Fruit fly (Drosophila melanogaster) whole organism: ENCODE measurements around the gene CG9114.

Source experiments
- CG8478 ChIP-seq: fragments of >200 bp; optimal IDR thresholded peaks from 2 replicates; lab custom pipeline; 2018; ENCODE audit warnings: inconsistent platforms
- Dll ChIP-seq: fragments of >200 bp; optimal IDR thresholded peaks from 2 replicates; lab custom pipeline; 2017
- pan ChIP-seq: fragments of >200 bp; optimal IDR thresholded peaks from 2 replicates; lab custom pipeline; 2017
- psq ChIP-seq: fragments of >200 bp; optimal IDR thresholded peaks from 2 replicates; lab custom pipeline; 2017
- usp ChIP-seq: fragments of >200 bp; optimal IDR thresholded peaks from 2 replicates; lab custom pipeline; 2017; ENCODE audit warnings: missing biosample characterization, missing genetic modification characterization, mixed read lengths

DNA sequence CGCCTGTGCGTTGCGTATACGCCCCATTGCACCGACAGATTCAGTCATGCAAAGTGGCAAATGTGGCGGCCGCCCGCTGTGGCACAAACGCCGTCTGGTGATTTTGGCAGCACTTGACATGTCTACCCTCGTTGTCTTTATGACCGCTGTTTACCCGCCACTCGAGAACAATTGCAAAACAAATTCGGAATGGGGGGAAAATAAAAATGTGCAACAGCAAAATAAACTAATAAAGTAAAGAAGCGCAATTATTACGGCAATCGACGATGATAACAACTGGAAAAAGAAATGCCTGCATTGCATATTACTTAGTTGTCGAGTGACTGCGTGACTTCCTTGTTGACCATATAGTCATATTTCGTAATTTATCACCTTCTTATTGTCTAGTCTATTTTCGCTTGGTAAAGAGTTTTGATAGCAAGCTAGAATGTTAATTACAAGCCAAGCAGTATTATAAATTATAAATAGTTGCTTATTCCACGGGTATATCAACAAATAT lies 24.4 kb downstream of the CG9114 start:
- no peak for TF ChIP-seq psq (lab: Kevin White, UChicago)
- TF ChIP-seq usp (GFP tag; lab: Kevin White, UChicago) = no peak
- TF ChIP-seq CG8478 = no peak
- TF ChIP-seq pan = no peak
- TF ChIP-seq Dll (lab: Kevin White, UChicago) = no peak
